Worm (Caenorhabditis elegans) whole organism, L4 larva: ENCODE data around the gene oac-48.
"Not testable (repeated sequence)": the region's sequence is repeated elsewhere in the genome, so short reads cannot be mapped to it uniquely, and the experiment has no call there.

Experiments used
- R02D3.7 ChIP-seq: fragments of 150-350 bp; sonication (generic microtip); optimal IDR thresholded peaks from 3 replicates; lab custom pipeline; 2014; ENCODE audit warnings: missing biosample characterization, missing genetic modification characterization
- Y5F2A.4 ChIP-seq: fragments of 200-800 bp; sonication (Bioruptor generic); optimal IDR thresholded peaks from 2 replicates; lab custom pipeline; 2018; ENCODE audit warnings: mild to moderate bottlenecking, missing genetic modification characterization, missing compliant biosample characterization
- ceh-62 ChIP-seq: sonication (generic microtip); optimal IDR thresholded peaks from 2 replicates; lab custom pipeline; 2017; ENCODE audit warnings: missing biosample characterization, missing genetic modification characterization
- hmg-1.1 ChIP-seq: fragments of 200-800 bp; sonication (Bioruptor generic); IDR thresholded peaks from 2 replicates; pipeline ENCODE4 v1.3.6; 2022; ENCODE audit warnings: missing genetic modification reagents, missing genetic modification characterization, missing compliant biosample characterization
- jun-1 ChIP-seq: fragments of 150-350 bp; optimal IDR thresholded peaks from 2 replicates; lab custom pipeline; 2014; ENCODE audit warnings: missing biosample characterization, missing genetic modification reagents, missing genetic modification characterization
- mdt-29 ChIP-seq: fragments of 200-800 bp; sonication (Bioruptor generic); IDR thresholded peaks from 2 replicates; pipeline ENCODE4 v1.3.6; 2022; ENCODE audit warnings: missing genetic modification reagents, missing genetic modification characterization, missing compliant biosample characterization
- nhr-237 ChIP-seq: sonication (generic microtip); optimal IDR thresholded peaks from 2 replicates; lab custom pipeline; 2017; ENCODE audit warnings: missing biosample characterization, missing genetic modification characterization
- nhr-48 ChIP-seq: sonication (generic microtip); optimal IDR thresholded peaks from 2 replicates; lab custom pipeline; 2016; ENCODE audit warnings: mild to moderate bottlenecking, missing genetic modification characterization, missing compliant biosample characterization
- pqm-1 ChIP-seq: sonication (generic microtip); optimal IDR thresholded peaks from 2 replicates; lab custom pipeline; 2017; ENCODE audit warnings: missing biosample characterization, missing genetic modification characterization
- set-16 ChIP-seq: fragments of 200-800 bp; sonication (Bioruptor generic); IDR thresholded peaks from 2 replicates; pipeline ENCODE4 v1.3.6; 2022; ENCODE audit warnings: missing genetic modification reagents, missing genetic modification characterization, missing compliant biosample characterization
- snpc-4 ChIP-seq: fragments of 150-350 bp; optimal IDR thresholded peaks from 2 replicates; lab custom pipeline; 2014; ENCODE audit warnings: missing biosample characterization, missing genetic modification characterization
- ztf-7 ChIP-seq: fragments of 150-350 bp; optimal IDR thresholded peaks from 2 replicates; lab custom pipeline; 2014; ENCODE audit warnings: missing biosample characterization, missing genetic modification characterization

DNA sequence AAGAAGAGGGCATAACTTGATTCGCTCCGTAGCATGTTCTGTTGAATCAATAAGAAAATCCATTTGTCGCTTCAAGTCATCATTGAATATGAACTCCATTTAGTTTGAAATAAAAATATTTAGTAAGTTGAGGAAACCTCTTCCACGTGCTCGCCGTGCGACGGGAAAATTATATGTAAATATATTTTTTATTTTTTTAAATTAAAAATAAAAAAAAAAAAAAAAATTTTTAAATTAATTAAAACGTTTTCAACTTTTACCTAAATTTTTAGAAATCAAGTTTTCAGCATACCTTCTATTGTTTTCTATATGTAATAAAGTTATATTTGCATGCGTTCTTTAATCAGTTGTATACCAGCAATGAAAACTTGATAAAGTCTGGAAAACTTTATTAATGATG lies 14.2 kb upstream of the oac-48 start, which contains the start of gene Y45F10C.1:
- TF ChIP-seq nhr-48 (tag; lab: Kevin White, UChicago); mdt-29 (GFP tag; lab: Robert Waterston, UW); R02D3.7 (tag; lab: Kevin White, UChicago); ztf-7 (tag; lab: Kevin White, UChicago); nhr-237 (tag; lab: Kevin White, UChicago); pqm-1 (tag; lab: Kevin White, UChicago); snpc-4 (tag; lab: Kevin White, UChicago); ceh-62 (tag; lab: Kevin White, UChicago); jun-1 (tag; lab: Kevin White, UChicago); Y5F2A.4; set-16 (GFP tag; lab: Robert Waterston, UW); hmg-1.1 (GFP tag; lab: Robert Waterston, UW): not testable (repeated sequence)
